Worm (Caenorhabditis elegans) whole organism, L2 larva: ENCODE results near the gene srh-219.

ENCODE experiments used
- C34F6.9 ChIP-seq: fragments of 150-350 bp; optimal IDR thresholded peaks from 2 replicates; lab custom pipeline; 2014; ENCODE audit warnings: missing biosample characterization, missing genetic modification characterization
- F13H6.1 ChIP-seq: sonication (generic microtip); optimal IDR thresholded peaks from 2 replicates; lab custom pipeline; 2016; ENCODE audit warnings: missing genetic modification characterization, missing compliant biosample characterization
- R02D3.7 ChIP-seq: fragments of 150-350 bp; optimal IDR thresholded peaks from 2 replicates; lab custom pipeline; 2014; ENCODE audit warnings: missing biosample characterization, missing genetic modification characterization
- Y55F3AM.14 ChIP-seq: fragments of 200-800 bp; sonication (Bioruptor generic); optimal IDR thresholded peaks from 2 replicates; lab custom pipeline; 2018; ENCODE audit warnings: mild to moderate bottlenecking, missing genetic modification characterization, missing compliant biosample characterization
- ZK546.5 ChIP-seq: sonication (generic microtip); optimal IDR thresholded peaks from 2 replicates; lab custom pipeline; 2017; ENCODE audit warnings: missing biosample characterization, missing genetic modification characterization
- alr-1 ChIP-seq: fragments of 150-350 bp; optimal IDR thresholded peaks from 2 replicates; lab custom pipeline; 2014; ENCODE audit warnings: missing biosample characterization, missing genetic modification characterization
- aly-2 ChIP-seq: fragments of 150-350 bp; optimal IDR thresholded peaks from 2 replicates; lab custom pipeline; 2014; ENCODE audit warnings: missing biosample characterization, missing genetic modification characterization
- blmp-1 ChIP-seq: sonication (generic microtip); optimal IDR thresholded peaks from 2 replicates; lab custom pipeline; 2017; ENCODE audit warnings: missing genetic modification characterization, mild to moderate bottlenecking, missing compliant biosample characterization, antibody characterized with exemption, moderate library complexity; ENCODE audit not compliant: insufficient read depth
- crh-2 ChIP-seq: sonication (generic microtip); optimal IDR thresholded peaks from 2 replicates; lab custom pipeline; 2017; ENCODE audit warnings: missing biosample characterization, missing genetic modification characterization
- dmd-4 ChIP-seq: sonication (generic microtip); optimal IDR thresholded peaks from 2 replicates; lab custom pipeline; 2017; ENCODE audit warnings: missing biosample characterization, missing genetic modification characterization
- egl-27 ChIP-seq: sonication (generic microtip); optimal IDR thresholded peaks from 3 replicates; lab custom pipeline; 2017; ENCODE audit warnings: missing biosample characterization, missing genetic modification reagents, missing genetic modification characterization
- elt-1 ChIP-seq: fragments of 150-350 bp; optimal IDR thresholded peaks from 2 replicates; lab custom pipeline; 2014; ENCODE audit warnings: missing biosample characterization, missing genetic modification characterization
- fos-1 ChIP-seq: fragments of 150-350 bp; optimal IDR thresholded peaks from 2 replicates; lab custom pipeline; 2014; ENCODE audit warnings: missing biosample characterization, missing genetic modification characterization
- gmeb-1 ChIP-seq: fragments of 150-350 bp; optimal IDR thresholded peaks from 2 replicates; lab custom pipeline; 2014; ENCODE audit warnings: missing biosample characterization, missing genetic modification characterization
- lin-11 ChIP-seq: fragments of 150-350 bp; sonication (generic microtip); optimal IDR thresholded peaks from 2 replicates; lab custom pipeline; 2014; ENCODE audit warnings: missing biosample characterization, missing genetic modification characterization, inconsistent platforms, mixed read lengths
- lin-13 ChIP-seq: fragments of 150-350 bp; optimal IDR thresholded peaks from 2 replicates; lab custom pipeline; 2014; ENCODE audit warnings: missing biosample characterization, missing genetic modification reagents, missing genetic modification characterization
- lin-39 ChIP-seq: fragments of 150-350 bp; optimal IDR thresholded peaks from 2 replicates; lab custom pipeline; 2014; ENCODE audit warnings: missing biosample characterization, missing genetic modification reagents, missing genetic modification characterization
- lsy-2 ChIP-seq, 2 experiments: fragments of 150-350 bp in 1 of 2; sonication (generic microtip) in 1 of 2; optimal IDR thresholded peaks; 2 replicates each; lab custom pipeline; 2014 to 2017; ENCODE audit warnings: missing biosample characterization in 2 of 2, missing genetic modification characterization in 2 of 2
- mab-5 ChIP-seq: fragments of 150-350 bp; optimal IDR thresholded peaks from 2 replicates; lab custom pipeline; 2014; ENCODE audit warnings: missing biosample characterization, missing genetic modification characterization
- mdl-1 ChIP-seq, 2 experiments: fragments of 150-350 bp in 1 of 2; sonication (generic microtip) in 1 of 2; optimal IDR thresholded peaks; 2 replicates each; lab custom pipeline; 2017; ENCODE audit warnings: missing biosample characterization in 2 of 2, missing genetic modification characterization in 2 of 2
- nhr-11 ChIP-seq: fragments of 150-350 bp; optimal IDR thresholded peaks from 2 replicates; lab custom pipeline; 2014; ENCODE audit warnings: missing biosample characterization, missing genetic modification characterization
- nhr-12 ChIP-seq: fragments of 150-350 bp; optimal IDR thresholded peaks from 2 replicates; lab custom pipeline; 2014; ENCODE audit warnings: missing biosample characterization, missing genetic modification characterization
- nhr-129 ChIP-seq: fragments of 150-350 bp; optimal IDR thresholded peaks from 2 replicates; lab custom pipeline; 2014; ENCODE audit warnings: missing biosample characterization, missing genetic modification characterization
- nhr-21 ChIP-seq: fragments of 150-350 bp; optimal IDR thresholded peaks from 2 replicates; lab custom pipeline; 2014; ENCODE audit warnings: missing biosample characterization, missing genetic modification characterization
- nhr-23 ChIP-seq: fragments of 150-350 bp; optimal IDR thresholded peaks from 2 replicates; lab custom pipeline; 2014; ENCODE audit warnings: missing biosample characterization, missing genetic modification reagents, missing genetic modification characterization
- nhr-237 ChIP-seq: fragments of 150-350 bp; optimal IDR thresholded peaks from 2 replicates; lab custom pipeline; 2014; ENCODE audit warnings: missing biosample characterization, missing genetic modification characterization
- nhr-25 ChIP-seq: fragments of 150-350 bp; sonication (generic microtip); optimal IDR thresholded peaks from 3 replicates; lab custom pipeline; 2014; ENCODE audit warnings: missing biosample characterization, missing genetic modification characterization
- nhr-6 ChIP-seq: fragments of 150-350 bp; optimal IDR thresholded peaks from 2 replicates; lab custom pipeline; 2014; ENCODE audit warnings: missing biosample characterization, missing genetic modification characterization
- nhr-77 ChIP-seq: fragments of 150-350 bp; optimal IDR thresholded peaks from 2 replicates; lab custom pipeline; 2014; ENCODE audit warnings: missing biosample characterization, missing genetic modification characterization
- skn-1 ChIP-seq: sonication (generic microtip); optimal IDR thresholded peaks from 2 replicates; lab custom pipeline; 2017; ENCODE audit warnings: missing biosample characterization, missing genetic modification characterization
- sma-3 ChIP-seq: sonication (generic microtip); optimal IDR thresholded peaks from 2 replicates; lab custom pipeline; 2016; ENCODE audit warnings: missing genetic modification reagents, missing genetic modification characterization, missing compliant biosample characterization
- unc-39 ChIP-seq: fragments of 150-350 bp; optimal IDR thresholded peaks from 2 replicates; lab custom pipeline; 2014; ENCODE audit warnings: missing biosample characterization, missing genetic modification characterization
- unc-55 ChIP-seq: fragments of 150-350 bp; sonication (generic microtip); optimal IDR thresholded peaks from 3 replicates; lab custom pipeline; 2014; ENCODE audit warnings: missing biosample characterization, missing genetic modification reagents, missing genetic modification characterization
- unc-62 ChIP-seq: fragments of 150-350 bp; optimal IDR thresholded peaks from 2 replicates; lab custom pipeline; 2014; ENCODE audit warnings: missing biosample characterization, missing genetic modification reagents, missing genetic modification characterization
- zag-1 ChIP-seq: fragments of 150-350 bp; optimal IDR thresholded peaks from 2 replicates; lab custom pipeline; 2014; ENCODE audit warnings: missing biosample characterization, missing genetic modification characterization
- ztf-4 ChIP-seq: fragments of 150-350 bp; optimal IDR thresholded peaks from 2 replicates; lab custom pipeline; 2014; ENCODE audit warnings: missing biosample characterization, missing genetic modification characterization

srh-219 gene

ce11 chrV:15533096-15533495, 37.8 kb downstream of the srh-219 start, which contains the start of gene F21A3.11:
Gene F21A3.11, minus strand, starts transcription at chrV:15533212.
- TF ChIP-seq lin-13 (GFP tag; lab: Kevin White, UChicago) (no peak), sma-3 (GFP tag; lab: Kevin White, UChicago) (no peak), fos-1 (tag; lab: Kevin White, UChicago) (peak; percentile 49)

DNA sequence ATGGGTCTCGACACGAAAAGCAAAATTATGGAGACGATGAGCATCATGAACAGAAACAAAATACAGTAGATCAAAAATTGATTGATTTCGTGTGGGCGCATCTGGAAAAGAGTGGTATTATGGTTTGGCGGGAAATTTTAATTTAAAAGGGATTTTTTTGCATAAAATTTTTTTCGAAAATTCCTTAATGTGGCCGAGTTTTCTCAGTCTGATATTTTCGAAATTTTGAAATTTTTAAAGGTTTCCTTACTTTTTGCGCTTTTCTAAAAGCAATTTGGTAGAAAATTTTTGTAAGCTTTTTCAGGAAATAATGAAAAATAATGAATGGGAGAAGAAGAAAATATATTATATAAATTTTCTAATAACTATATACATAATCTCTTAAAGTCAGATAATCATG, 38.6 kb downstream of the srh-219 start, which contains the start of gene F21A3.2:
F21A3.2 (minus strand) TSS at position 101 of the 400 bp plus-strand sequence.
- TF ChIP-seq nhr-12 (tag; lab: Kevin White, UChicago), result no peak
- no peak for TF ChIP-seq nhr-129 (tag; lab: Kevin White, UChicago)
- TF ChIP-seq nhr-11 (tag; lab: Kevin White, UChicago), result no peak
- no peak for TF ChIP-seq mdl-1 (tag; optimal IDR thresholded peaks at IDR 0.05; lab: Kevin White, UChicago)
- TF ChIP-seq Y55F3AM.14 (GFP tag; lab: Kevin White, UChicago), result no peak
- no peak for TF ChIP-seq sma-3 (GFP tag; lab: Kevin White, UChicago)
- TF ChIP-seq skn-1 (tag; lab: Kevin White, UChicago), result no peak
- TF ChIP-seq fos-1 (tag; lab: Kevin White, UChicago), result no peak
- no peak for TF ChIP-seq lin-39 (tag; lab: Kevin White, UChicago)
- no peak for TF ChIP-seq egl-27 (tag; lab: Kevin White, UChicago)

ce11 chrV:15536320-15536719, 41.1 kb downstream of the srh-219 start, which contains the start of gene F21A3.4:
Gene F21A3.4, plus strand, starts transcription at chrV:15536620.
- TF ChIP-seq nhr-129 (tag; lab: Kevin White, UChicago) (no peak), zag-1 (tag; lab: Kevin White, UChicago) (no peak), lin-39 (tag; lab: Kevin White, UChicago) (no peak), crh-2 (tag; lab: Kevin White, UChicago) (no peak), dmd-4 (tag; lab: Kevin White, UChicago) (no peak), R02D3.7 (no peak), ztf-4 (tag; lab: Kevin White, UChicago) (no peak), unc-55 (no peak), nhr-23 (no peak), unc-39 (tag; lab: Kevin White, UChicago) (no peak), F13H6.1 (tag; lab: Kevin White, UChicago) (no peak), nhr-6 (tag; lab: Kevin White, UChicago) (no peak), nhr-25 (tag; lab: Kevin White, UChicago) (no peak)
- TF ChIP-seq, all 48 proteins: peak for 0

DNA sequence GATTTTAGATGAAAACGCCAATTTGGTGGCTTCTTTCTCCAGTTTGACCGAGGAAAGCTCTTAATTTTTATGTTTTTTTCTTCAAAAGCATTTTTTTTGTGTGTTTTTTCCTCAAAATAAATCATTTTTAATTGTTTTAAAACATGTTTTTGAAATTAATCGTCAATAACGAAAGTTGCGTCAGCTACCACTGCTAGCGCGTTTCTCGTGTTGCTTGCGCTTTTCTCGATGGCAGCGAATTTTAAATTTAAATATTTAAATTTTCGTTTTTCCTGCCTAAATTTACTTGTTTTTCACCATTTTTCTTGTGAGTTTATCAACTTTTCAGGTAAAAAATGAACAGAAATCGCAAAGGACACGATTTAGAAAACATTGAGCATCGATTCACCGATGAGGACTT, 42.7 kb downstream of the srh-219 start, which contains the start of gene prde-1:
prde-1 (plus strand) TSS at position 322 of the 400 bp plus-strand sequence.
- TF ChIP-seq elt-1 (tag; lab: Kevin White, UChicago), result no peak
- TF ChIP-seq sma-3 (GFP tag; lab: Kevin White, UChicago), result no peak
- no peak for TF ChIP-seq lin-11 (tag; lab: Kevin White, UChicago)
- no peak for TF ChIP-seq lin-13 (GFP tag; lab: Kevin White, UChicago)
- TF ChIP-seq nhr-11 (tag; lab: Kevin White, UChicago), result no peak
- TF ChIP-seq R02D3.7, result no peak
- TF ChIP-seq lsy-2 (tag; optimal IDR thresholded peaks at IDR 0.05; lab: Kevin White, UChicago), result no peak
- no peak for TF ChIP-seq ztf-4 (tag; lab: Kevin White, UChicago)
- no peak for TF ChIP-seq nhr-25 (tag; lab: Kevin White, UChicago)
- no peak for TF ChIP-seq nhr-6 (tag; lab: Kevin White, UChicago)
- TF ChIP-seq gmeb-1 (tag; lab: Kevin White, UChicago), result no peak
- no peak for TF ChIP-seq fos-1 (tag; lab: Kevin White, UChicago)
- no peak for TF ChIP-seq blmp-1
- no peak for TF ChIP-seq aly-2 (tag; lab: Kevin White, UChicago)
- TF ChIP-seq mab-5, result no peak
- TF ChIP-seq C34F6.9 (tag; lab: Kevin White, UChicago), result no peak

- TF ChIP-seq crh-2 (tag; lab: Kevin White, UChicago) (no peak), nhr-77 (no peak), C34F6.9 (tag; lab: Kevin White, UChicago) (no peak), dmd-4 (tag; lab: Kevin White, UChicago) (no peak), alr-1 (tag; lab: Kevin White, UChicago) (no peak), unc-39 (tag; lab: Kevin White, UChicago) (no peak), ZK546.5 (tag; lab: Kevin White, UChicago) (no peak), nhr-237 (tag; lab: Kevin White, UChicago) (no peak), elt-1 (tag; lab: Kevin White, UChicago) (no peak), nhr-21 (no peak), unc-62 (no peak)
These were observed 48.0 kb downstream of the srh-219 start for ce11 chrV:15543252-15543651.
